Fruit fly (Drosophila melanogaster) whole organism, prepupa: ENCODE data around the gene Tace.

Experiments
- Blimp-1 ChIP-seq: fragments of 200-800 bp; sonication (Bioruptor generic); optimal IDR thresholded peaks from 3 replicates; lab custom pipeline; 2017; ENCODE audit warnings: missing biosample characterization, missing genetic modification characterization, mild to moderate bottlenecking, moderate library complexity, missing genetic modification reagents
- CG10631 ChIP-seq: fragments of 200-800 bp; sonication (Bioruptor generic); optimal IDR thresholded peaks from 2 replicates; lab custom pipeline; 2016; ENCODE audit warnings: missing biosample characterization, missing genetic modification characterization
- CG10669 ChIP-seq: fragments of 200-800 bp; sonication (Bioruptor generic); optimal IDR thresholded peaks from 3 replicates; lab custom pipeline; 2018; ENCODE audit warnings: missing biosample characterization, mild to moderate bottlenecking, missing genetic modification characterization, moderate library complexity
- CG11294 ChIP-seq: fragments of 200-800 bp; sonication (Bioruptor generic); IDR thresholded peaks from 2 replicates; pipeline ENCODE4 v1.3.6; 2022; ENCODE audit warnings: missing biosample characterization, missing genetic modification characterization
- CG11762 ChIP-seq: fragments of 200-800 bp; sonication (Bioruptor generic); optimal IDR thresholded peaks from 3 replicates; lab custom pipeline; 2016; ENCODE audit warnings: missing biosample characterization, missing genetic modification characterization; ENCODE audit not compliant: insufficient read depth
- CG11902 ChIP-seq: fragments of 200-800 bp; sonication (Bioruptor generic); optimal IDR thresholded peaks from 3 replicates; lab custom pipeline; 2016; ENCODE audit warnings: missing biosample characterization, missing genetic modification characterization
- CG15336 ChIP-seq: fragments of 200-800 bp; sonication (Bioruptor generic); IDR thresholded peaks from 2 replicates; pipeline ENCODE4 v1.3.6; 2022; ENCODE audit warnings: missing biosample characterization, missing genetic modification characterization
- CG16779 ChIP-seq: fragments of 200-800 bp; sonication (Bioruptor generic); optimal IDR thresholded peaks from 3 replicates; lab custom pipeline; 2017; ENCODE audit warnings: missing biosample characterization, mild to moderate bottlenecking, missing genetic modification characterization
- CG3032 ChIP-seq: fragments of 200-800 bp; optimal IDR thresholded peaks from 2 replicates; lab custom pipeline; 2019; ENCODE audit warnings: missing biosample characterization, mild to moderate bottlenecking, missing genetic modification characterization, moderate library complexity
- CG31627 ChIP-seq: fragments of 200-800 bp; sonication (Bioruptor generic); optimal IDR thresholded peaks from 3 replicates; lab custom pipeline; 2016; ENCODE audit warnings: missing biosample characterization, missing genetic modification characterization
- CG34406 ChIP-seq: fragments of 200-800 bp; sonication (Bioruptor generic); optimal IDR thresholded peaks from 3 replicates; lab custom pipeline; 2016; ENCODE audit warnings: missing biosample characterization, missing genetic modification characterization
- CG4318 ChIP-seq: fragments of 200-800 bp; sonication (Bioruptor generic); optimal IDR thresholded peaks from 3 replicates; lab custom pipeline; 2017; ENCODE audit warnings: missing biosample characterization, mild to moderate bottlenecking, missing genetic modification characterization
- CG6276 ChIP-seq: fragments of 200-800 bp; sonication (Bioruptor generic); optimal IDR thresholded peaks from 2 replicates; lab custom pipeline; 2017; ENCODE audit warnings: missing biosample characterization, mild to moderate bottlenecking, missing genetic modification characterization
- CG6808 ChIP-seq: fragments of 200-800 bp; sonication (Bioruptor generic); optimal IDR thresholded peaks from 3 replicates; lab custom pipeline; 2017; ENCODE audit warnings: missing biosample characterization, missing genetic modification characterization, mild to moderate bottlenecking, moderate library complexity, missing genetic modification reagents
- CG6854 ChIP-seq: fragments of 200-800 bp; sonication (Bioruptor generic); optimal IDR thresholded peaks from 2 replicates; lab custom pipeline; 2017; ENCODE audit warnings: missing biosample characterization, mild to moderate bottlenecking, missing genetic modification characterization
- CG7368 ChIP-seq: fragments of 200-800 bp; sonication (Bioruptor generic); optimal IDR thresholded peaks from 3 replicates; lab custom pipeline; 2016; ENCODE audit warnings: missing biosample characterization, missing genetic modification characterization
- CG8319 ChIP-seq: fragments of 200-800 bp; sonication (Bioruptor generic); optimal IDR thresholded peaks from 3 replicates; lab custom pipeline; 2016; ENCODE audit warnings: missing biosample characterization, missing genetic modification characterization
- CG8632 ChIP-seq: fragments of 200-800 bp; sonication (Bioruptor generic); optimal IDR thresholded peaks from 3 replicates; lab custom pipeline; 2016; ENCODE audit warnings: missing biosample characterization, missing genetic modification characterization
- CG9139 ChIP-seq: fragments of 200-800 bp; sonication (Bioruptor generic); optimal IDR thresholded peaks from 3 replicates; lab custom pipeline; 2017; ENCODE audit warnings: missing biosample characterization, mild to moderate bottlenecking, missing genetic modification characterization
- Eip75B ChIP-seq: fragments of 200-800 bp; sonication (Bioruptor generic); optimal IDR thresholded peaks from 3 replicates; lab custom pipeline; 2016; ENCODE audit warnings: missing biosample characterization, missing genetic modification characterization
- Eip78C ChIP-seq: fragments of 200-800 bp; sonication (Bioruptor generic); peaks from one replicate; lab custom pipeline; 2016; ENCODE audit warnings: missing biosample characterization, missing genetic modification characterization
- Eip93F ChIP-seq: fragments of 200-800 bp; sonication (Bioruptor generic); optimal IDR thresholded peaks from 2 replicates; lab custom pipeline; 2016; ENCODE audit warnings: missing biosample characterization, mild to moderate bottlenecking, missing genetic modification characterization
- Ets96B ChIP-seq: fragments of 200-800 bp; optimal IDR thresholded peaks from 2 replicates; lab custom pipeline; 2019; ENCODE audit warnings: missing biosample characterization, mild to moderate bottlenecking, missing genetic modification characterization, moderate library complexity
- Gug ChIP-seq: fragments of 200-800 bp; sonication (Bioruptor generic); IDR thresholded peaks from 2 replicates; pipeline ENCODE4 v1.3.6; 2022; ENCODE audit warnings: missing biosample characterization, missing genetic modification characterization
- Hr38 ChIP-seq: sonication (Bioruptor generic); optimal IDR thresholded peaks from 2 replicates; lab custom pipeline; 2016; ENCODE audit warnings: missing biosample characterization, missing genetic modification characterization
- Hr39 ChIP-seq: fragments of 200-800 bp; sonication (Bioruptor generic); optimal IDR thresholded peaks from 2 replicates; lab custom pipeline; 2016; ENCODE audit warnings: missing biosample characterization, missing genetic modification characterization
- Hr4 ChIP-seq: fragments of 200-800 bp; sonication (Bioruptor generic); optimal IDR thresholded peaks from 3 replicates; lab custom pipeline; 2016; ENCODE audit warnings: missing biosample characterization, missing genetic modification characterization
- Lpt ChIP-seq: fragments of 200-800 bp; sonication (Bioruptor generic); optimal IDR thresholded peaks from 3 replicates; lab custom pipeline; 2016; ENCODE audit warnings: missing biosample characterization, missing genetic modification characterization
- Met ChIP-seq: fragments of 200-800 bp; sonication (Bioruptor generic); optimal IDR thresholded peaks from 3 replicates; lab custom pipeline; 2016; ENCODE audit warnings: missing biosample characterization, missing genetic modification characterization
- OdsH ChIP-seq: fragments of 200-800 bp; sonication (Bioruptor generic); optimal IDR thresholded peaks from 3 replicates; lab custom pipeline; 2016; ENCODE audit warnings: missing biosample characterization, missing genetic modification characterization
- Smox ChIP-seq: fragments of 200-800 bp; sonication (Bioruptor generic); optimal IDR thresholded peaks from 3 replicates; lab custom pipeline; 2016; ENCODE audit warnings: missing biosample characterization, missing genetic modification characterization
- Sox102F ChIP-seq: fragments of 200-800 bp; sonication (Bioruptor generic); optimal IDR thresholded peaks from 2 replicates; lab custom pipeline; 2016; ENCODE audit warnings: missing biosample characterization, mild to moderate bottlenecking, missing genetic modification characterization
- achi ChIP-seq: fragments of 200-800 bp; sonication (Bioruptor generic); optimal IDR thresholded peaks from 3 replicates; lab custom pipeline; 2016; ENCODE audit warnings: missing biosample characterization, missing genetic modification characterization
- cyc ChIP-seq: fragments of 200-800 bp; sonication (Bioruptor generic); optimal IDR thresholded peaks from 3 replicates; lab custom pipeline; 2016; ENCODE audit warnings: missing biosample characterization, missing genetic modification characterization
- dac ChIP-seq: fragments of 200-800 bp; sonication (Bioruptor generic); optimal IDR thresholded peaks from 2 replicates; lab custom pipeline; 2017; ENCODE audit warnings: missing biosample characterization, mild to moderate bottlenecking, missing genetic modification characterization
- dsx ChIP-seq: fragments of 200-800 bp; optimal IDR thresholded peaks from 3 replicates; lab custom pipeline; 2019; ENCODE audit warnings: missing biosample characterization, mild to moderate bottlenecking, missing genetic modification characterization, moderate library complexity; ENCODE audit not compliant: poor library complexity, severe bottlenecking
- eg ChIP-seq: fragments of 200-800 bp; sonication (Bioruptor generic); IDR thresholded peaks from 3 replicates; pipeline ENCODE4 v1.3.6; 2022; ENCODE audit warnings: missing biosample characterization, missing genetic modification characterization
- esn ChIP-seq: fragments of 200-800 bp; sonication (Bioruptor generic); optimal IDR thresholded peaks from 2 replicates; lab custom pipeline; 2016; ENCODE audit warnings: missing biosample characterization, mild to moderate bottlenecking, missing genetic modification characterization, moderate library complexity
- fd59A ChIP-seq: fragments of 200-800 bp; sonication (Bioruptor generic); optimal IDR thresholded peaks from 2 replicates; lab custom pipeline; 2017; ENCODE audit warnings: missing biosample characterization, mild to moderate bottlenecking, missing genetic modification characterization, missing genetic modification reagents
- fd85E ChIP-seq: fragments of 200-800 bp; sonication (Bioruptor generic); optimal IDR thresholded peaks from 3 replicates; lab custom pipeline; 2016; ENCODE audit warnings: missing biosample characterization, missing genetic modification characterization
- fkh ChIP-seq: fragments of 200-800 bp; sonication (Bioruptor generic); optimal IDR thresholded peaks from 3 replicates; lab custom pipeline; 2017; ENCODE audit warnings: missing biosample characterization, mild to moderate bottlenecking, missing genetic modification characterization, moderate library complexity
- lz ChIP-seq: fragments of 200-800 bp; sonication (Bioruptor generic); optimal IDR thresholded peaks from 3 replicates; lab custom pipeline; 2016; ENCODE audit warnings: missing biosample characterization, missing genetic modification characterization
- net ChIP-seq: fragments of 200-800 bp; sonication (Bioruptor generic); optimal IDR thresholded peaks from 3 replicates; lab custom pipeline; 2016; ENCODE audit warnings: missing biosample characterization, missing genetic modification characterization
- pdm3 ChIP-seq: fragments of 200-800 bp; sonication (Bioruptor generic); optimal IDR thresholded peaks from 3 replicates; lab custom pipeline; 2016; ENCODE audit warnings: missing biosample characterization, missing genetic modification characterization
- salr ChIP-seq, 2 experiments: fragments of 200-800 bp; sonication (Bioruptor generic); optimal IDR thresholded peaks; 3 replicates each; lab custom pipeline; 2016 to 2018; ENCODE audit warnings: missing biosample characterization in 2 of 2, missing genetic modification characterization in 2 of 2, mild to moderate bottlenecking in 1 of 2
- spab ChIP-seq: fragments of 200-800 bp; sonication (Bioruptor generic); optimal IDR thresholded peaks from 2 replicates; lab custom pipeline; 2017; ENCODE audit warnings: missing biosample characterization, mild to moderate bottlenecking, missing genetic modification characterization, missing genetic modification reagents
- ss ChIP-seq, 2 experiments: fragments of 200-800 bp; sonication (Bioruptor generic); optimal IDR thresholded peaks; 2 replicates in 1 of 2; 3 replicates in 1 of 2; lab custom pipeline; 2017 to 2018; ENCODE audit warnings: mild to moderate bottlenecking in 2 of 2, missing biosample characterization in 2 of 2, missing genetic modification characterization in 2 of 2, moderate library complexity in 1 of 2
- topi ChIP-seq: fragments of 200-800 bp; sonication (Bioruptor generic); optimal IDR thresholded peaks from 3 replicates; lab custom pipeline; 2016; ENCODE audit warnings: missing biosample characterization, missing genetic modification characterization

Tace gene

DNA sequence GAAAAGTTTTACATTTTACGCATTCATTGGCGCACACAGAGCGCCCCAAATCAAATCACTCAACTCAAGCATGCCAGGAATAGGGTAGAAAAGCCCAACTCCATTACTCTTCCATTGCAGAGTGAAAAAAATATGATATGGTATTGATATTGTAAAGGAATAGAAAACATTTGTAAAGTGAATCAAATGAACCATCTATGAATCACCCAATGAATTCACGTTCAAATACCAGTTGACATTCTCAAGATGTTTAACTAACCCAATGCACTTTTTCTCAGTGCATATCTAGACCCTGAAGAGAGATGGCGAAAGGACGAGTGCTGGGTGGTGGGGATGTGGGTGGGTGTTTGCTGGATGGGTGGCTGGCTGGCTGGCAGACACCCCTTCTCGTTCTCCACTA lies 21.7 kb upstream of the Tace start (continued):
- TF ChIP-seq CG4318 (GFP tag; lab: Kevin White, UChicago) (no peak), Hr38 (GFP tag; lab: Kevin White, UChicago) (no peak), cyc (GFP tag; lab: Kevin White, UChicago) (peak; percentile 16), salr (GFP tag; optimal IDR thresholded peaks at IDR 0.05; lab: Kevin White, UChicago) (no peak), CG10631 (GFP tag; lab: Kevin White, UChicago) (peak; percentile 1), eg (GFP tag; lab: Robert Waterston, UW) (no peak), pdm3 (GFP tag; lab: Kevin White, UChicago) (peak; percentile 14), CG34406 (peak; percentile 0), CG7368 (GFP tag; lab: Kevin White, UChicago) (no peak), esn (GFP tag; lab: Kevin White, UChicago) (no peak), CG9139 (GFP tag; lab: Kevin White, UChicago) (no peak), Eip93F (GFP tag; lab: Kevin White, UChicago) (no peak), Hr4 (no peak), CG15336 (no peak), Met (GFP tag; lab: Kevin White, UChicago) (peak; percentile 9), Blimp-1 (GFP tag; lab: Kevin White, UChicago) (no peak), Hr39 (peak; percentile 31), topi (GFP tag; lab: Kevin White, UChicago) (peak; percentile 20), Sox102F (peak; percentile 22), ss (GFP tag; optimal IDR thresholded peaks at IDR 0.05; lab: Kevin White, UChicago) (no peak), CG31627 (GFP tag; lab: Kevin White, UChicago) (peak; percentile 17)

DNA sequence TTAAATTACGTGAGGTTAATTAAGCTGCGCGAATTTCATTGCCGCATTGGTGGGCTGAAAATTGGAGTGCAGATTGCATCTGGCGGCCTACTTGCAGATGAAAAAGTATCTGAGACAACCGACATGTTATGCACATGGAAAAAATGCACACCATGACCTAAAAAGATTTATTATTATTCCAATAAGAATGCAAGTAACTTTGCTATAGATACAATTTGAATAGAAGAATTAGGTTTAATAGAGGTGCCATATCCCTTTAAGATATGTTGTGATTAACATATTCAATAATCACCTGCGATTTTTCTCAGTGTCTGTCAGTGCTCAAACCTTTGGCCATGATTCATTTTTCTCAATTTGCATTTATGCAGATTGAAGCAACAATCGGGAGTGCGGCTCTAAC lies 18.9 kb upstream of the Tace start:
- TF ChIP-seq CG3032 (tag; lab: Kevin White, UChicago) (no peak), CG8319 (no peak), CG4318 (GFP tag; lab: Kevin White, UChicago) (peak; percentile 6), achi (peak; percentile 28), Met (GFP tag; lab: Kevin White, UChicago) (no peak), CG6854 (no peak), salr (GFP tag; optimal IDR thresholded peaks at IDR 0.05; lab: Kevin White, UChicago) (no peak), CG11294 (GFP tag; lab: Robert Waterston, UW) (no peak), fkh (no peak), esn (GFP tag; lab: Kevin White, UChicago) (peak; percentile 49), eg (GFP tag; lab: Robert Waterston, UW) (peak; percentile 21; the same call in 1 of the 3 replicates), Lpt (GFP tag; lab: Kevin White, UChicago) (peak; percentile 15), Eip78C (GFP tag; lab: Kevin White, UChicago) (peak; percentile 77), net (GFP tag; lab: Kevin White, UChicago) (no peak), CG15336 (peak; percentile 72), Ets96B (tag; lab: Kevin White, UChicago) (no peak), CG6808 (GFP tag; lab: Kevin White, UChicago) (no peak), dac (no peak), fd85E (no peak), CG11762 (GFP tag; lab: Kevin White, UChicago) (peak; percentile 33), CG16779 (tag; lab: Kevin White, UChicago) (no peak), Hr39 (peak; percentile 39), CG6276 (GFP tag; lab: Kevin White, UChicago) (peak; percentile 16), dsx (GFP tag; lab: Kevin White, UChicago) (no peak), Eip75B (GFP tag; lab: Kevin White, UChicago) (peak; percentile 11), Blimp-1 (GFP tag; lab: Kevin White, UChicago) (no peak), CG10669 (GFP tag; lab: Kevin White, UChicago) (no peak), CG9139 (GFP tag; lab: Kevin White, UChicago) (no peak), CG10631 (GFP tag; lab: Kevin White, UChicago) (peak; percentile 19), Hr38 (GFP tag; lab: Kevin White, UChicago) (no peak), fd59A (GFP tag; lab: Kevin White, UChicago) (no peak), Smox (GFP tag; lab: Kevin White, UChicago) (peak; percentile 14), CG11902 (GFP tag; lab: Kevin White, UChicago) (no peak), cyc (GFP tag; lab: Kevin White, UChicago) (peak; percentile 48), CG8632 (peak; percentile 8), Gug (peak; percentile 24; the same call in 1 of the 2 replicates), pdm3 (GFP tag; lab: Kevin White, UChicago) (peak; percentile 22), OdsH (GFP tag; lab: Kevin White, UChicago) (peak; percentile 59), spab (GFP tag; lab: Kevin White, UChicago) (no peak), lz (GFP tag; lab: Kevin White, UChicago) (peak; percentile 26)
